Worm (Caenorhabditis elegans) whole organism, L1 larva: Measurements from ENCODE around the gene srh-291.

Source experiments
- ets-5 ChIP-seq: fragments of 200-800 bp; sonication (Bioruptor generic); IDR thresholded peaks from 2 replicates; pipeline ENCODE4 v1.3.6; 2022; ENCODE audit warnings: missing genetic modification characterization, missing compliant biosample characterization
- nhr-47 ChIP-seq: sonication (generic microtip); optimal IDR thresholded peaks from 2 replicates; lab custom pipeline; 2016; ENCODE audit warnings: mild to moderate bottlenecking, missing genetic modification characterization, moderate library complexity, missing compliant biosample characterization
- sup-37 ChIP-seq: fragments of 200-800 bp; sonication (Bioruptor generic); optimal IDR thresholded peaks from 2 replicates; lab custom pipeline; 2018; ENCODE audit warnings: mild to moderate bottlenecking, missing genetic modification characterization, missing compliant biosample characterization

DNA sequence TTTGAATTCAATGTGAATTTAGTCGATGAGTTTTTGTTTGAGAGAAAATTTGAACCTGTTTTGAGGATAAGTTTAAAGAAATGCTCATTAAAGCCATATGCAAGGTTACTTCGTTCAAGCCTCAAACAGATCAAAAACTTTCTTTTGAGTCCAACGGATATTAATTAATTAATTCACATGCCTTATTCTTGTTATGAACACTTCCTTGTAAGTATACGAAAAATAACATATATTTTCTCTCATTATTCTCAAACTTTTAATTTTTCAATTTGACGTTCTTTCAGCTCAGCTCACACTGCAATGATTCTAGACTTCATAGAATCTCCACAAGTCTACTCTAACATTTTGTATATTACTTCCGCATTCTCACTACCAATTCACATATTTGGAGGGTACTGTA lies 22.9 kb downstream of the srh-291 start, which contains the start of gene srh-304:
- TF ChIP-seq nhr-47 (tag; lab: Kevin White, UChicago) (no peak), ets-5 (GFP tag; lab: Robert Waterston, UW) (no peak), sup-37 (GFP tag; lab: Kevin White, UChicago) (no peak)
